Fruit fly (Drosophila melanogaster) whole organism, prepupa: ENCODE measurements around the gene ND-51.

Source experiments
- Blimp-1 ChIP-seq: fragments of 200-800 bp; sonication (Bioruptor generic); optimal IDR thresholded peaks from 3 replicates; lab custom pipeline; 2017; ENCODE audit warnings: missing biosample characterization, missing genetic modification characterization, mild to moderate bottlenecking, moderate library complexity, missing genetic modification reagents
- CG10669 ChIP-seq: fragments of 200-800 bp; sonication (Bioruptor generic); optimal IDR thresholded peaks from 3 replicates; lab custom pipeline; 2018; ENCODE audit warnings: missing biosample characterization, mild to moderate bottlenecking, missing genetic modification characterization, moderate library complexity
- CG11294 ChIP-seq: fragments of 200-800 bp; sonication (Bioruptor generic); IDR thresholded peaks from 2 replicates; pipeline ENCODE4 v1.3.6; 2022; ENCODE audit warnings: missing biosample characterization, missing genetic modification characterization
- CG11762 ChIP-seq: fragments of 200-800 bp; sonication (Bioruptor generic); optimal IDR thresholded peaks from 3 replicates; lab custom pipeline; 2016; ENCODE audit warnings: missing biosample characterization, missing genetic modification characterization; ENCODE audit not compliant: insufficient read depth
- CG15336 ChIP-seq: fragments of 200-800 bp; sonication (Bioruptor generic); IDR thresholded peaks from 2 replicates; pipeline ENCODE4 v1.3.6; 2022; ENCODE audit warnings: missing biosample characterization, missing genetic modification characterization
- CG1621 ChIP-seq: fragments of 200-800 bp; sonication (Bioruptor generic); optimal IDR thresholded peaks from 3 replicates; lab custom pipeline; 2018; ENCODE audit warnings: missing biosample characterization, mild to moderate bottlenecking, missing genetic modification characterization
- CG16779 ChIP-seq: fragments of 200-800 bp; sonication (Bioruptor generic); optimal IDR thresholded peaks from 3 replicates; lab custom pipeline; 2017; ENCODE audit warnings: missing biosample characterization, mild to moderate bottlenecking, missing genetic modification characterization
- CG31627 ChIP-seq: fragments of 200-800 bp; sonication (Bioruptor generic); optimal IDR thresholded peaks from 3 replicates; lab custom pipeline; 2016; ENCODE audit warnings: missing biosample characterization, missing genetic modification characterization
- CG32006 ChIP-seq: fragments of 200-800 bp; sonication (Bioruptor generic); optimal IDR thresholded peaks from 3 replicates; lab custom pipeline; 2017; ENCODE audit warnings: missing biosample characterization, mild to moderate bottlenecking, missing genetic modification characterization
- CG34406 ChIP-seq: fragments of 200-800 bp; sonication (Bioruptor generic); optimal IDR thresholded peaks from 3 replicates; lab custom pipeline; 2016; ENCODE audit warnings: missing biosample characterization, missing genetic modification characterization
- CG4318 ChIP-seq: fragments of 200-800 bp; sonication (Bioruptor generic); optimal IDR thresholded peaks from 3 replicates; lab custom pipeline; 2017; ENCODE audit warnings: missing biosample characterization, mild to moderate bottlenecking, missing genetic modification characterization
- CG6276 ChIP-seq: fragments of 200-800 bp; sonication (Bioruptor generic); optimal IDR thresholded peaks from 2 replicates; lab custom pipeline; 2017; ENCODE audit warnings: missing biosample characterization, mild to moderate bottlenecking, missing genetic modification characterization
- CG6792 ChIP-seq: fragments of 200-800 bp; sonication (Bioruptor generic); optimal IDR thresholded peaks from 3 replicates; lab custom pipeline; 2016; ENCODE audit warnings: missing biosample characterization, missing genetic modification characterization
- CG6808 ChIP-seq: fragments of 200-800 bp; sonication (Bioruptor generic); optimal IDR thresholded peaks from 3 replicates; lab custom pipeline; 2017; ENCODE audit warnings: missing biosample characterization, missing genetic modification characterization, mild to moderate bottlenecking, moderate library complexity, missing genetic modification reagents
- CG6854 ChIP-seq: fragments of 200-800 bp; sonication (Bioruptor generic); optimal IDR thresholded peaks from 2 replicates; lab custom pipeline; 2017; ENCODE audit warnings: missing biosample characterization, mild to moderate bottlenecking, missing genetic modification characterization
- CG8119 ChIP-seq: fragments of 200-800 bp; sonication (Bioruptor generic); IDR thresholded peaks from 3 replicates; pipeline ENCODE4 v1.3.6; 2022; ENCODE audit warnings: missing biosample characterization, missing genetic modification characterization
- CG9139 ChIP-seq: fragments of 200-800 bp; sonication (Bioruptor generic); optimal IDR thresholded peaks from 3 replicates; lab custom pipeline; 2017; ENCODE audit warnings: missing biosample characterization, mild to moderate bottlenecking, missing genetic modification characterization
- Eip75B ChIP-seq: fragments of 200-800 bp; sonication (Bioruptor generic); optimal IDR thresholded peaks from 3 replicates; lab custom pipeline; 2016; ENCODE audit warnings: missing biosample characterization, missing genetic modification characterization
- Eip78C ChIP-seq: fragments of 200-800 bp; sonication (Bioruptor generic); peaks from one replicate; lab custom pipeline; 2016; ENCODE audit warnings: missing biosample characterization, missing genetic modification characterization
- Eip93F ChIP-seq: fragments of 200-800 bp; sonication (Bioruptor generic); optimal IDR thresholded peaks from 2 replicates; lab custom pipeline; 2016; ENCODE audit warnings: missing biosample characterization, mild to moderate bottlenecking, missing genetic modification characterization
- Ets96B ChIP-seq: fragments of 200-800 bp; optimal IDR thresholded peaks from 2 replicates; lab custom pipeline; 2019; ENCODE audit warnings: missing biosample characterization, mild to moderate bottlenecking, missing genetic modification characterization, moderate library complexity
- Gug ChIP-seq: fragments of 200-800 bp; sonication (Bioruptor generic); IDR thresholded peaks from 2 replicates; pipeline ENCODE4 v1.3.6; 2022; ENCODE audit warnings: missing biosample characterization, missing genetic modification characterization
- Hr39 ChIP-seq: fragments of 200-800 bp; sonication (Bioruptor generic); optimal IDR thresholded peaks from 2 replicates; lab custom pipeline; 2016; ENCODE audit warnings: missing biosample characterization, missing genetic modification characterization
- Lpt ChIP-seq: fragments of 200-800 bp; sonication (Bioruptor generic); optimal IDR thresholded peaks from 3 replicates; lab custom pipeline; 2016; ENCODE audit warnings: missing biosample characterization, missing genetic modification characterization
- Met ChIP-seq: fragments of 200-800 bp; sonication (Bioruptor generic); optimal IDR thresholded peaks from 3 replicates; lab custom pipeline; 2016; ENCODE audit warnings: missing biosample characterization, missing genetic modification characterization
- OdsH ChIP-seq: fragments of 200-800 bp; sonication (Bioruptor generic); optimal IDR thresholded peaks from 3 replicates; lab custom pipeline; 2016; ENCODE audit warnings: missing biosample characterization, missing genetic modification characterization
- Smox ChIP-seq: fragments of 200-800 bp; sonication (Bioruptor generic); optimal IDR thresholded peaks from 3 replicates; lab custom pipeline; 2016; ENCODE audit warnings: missing biosample characterization, missing genetic modification characterization
- Sox102F ChIP-seq: fragments of 200-800 bp; sonication (Bioruptor generic); optimal IDR thresholded peaks from 2 replicates; lab custom pipeline; 2016; ENCODE audit warnings: missing biosample characterization, mild to moderate bottlenecking, missing genetic modification characterization
- Sox14 ChIP-seq: fragments of 200-800 bp; sonication (Bioruptor generic); optimal IDR thresholded peaks from 3 replicates; lab custom pipeline; 2016; ENCODE audit warnings: missing biosample characterization, missing genetic modification characterization
- acj6 ChIP-seq: fragments of 200-800 bp; sonication (Bioruptor generic); optimal IDR thresholded peaks from 3 replicates; lab custom pipeline; 2016; ENCODE audit warnings: missing biosample characterization, missing genetic modification characterization
- cyc ChIP-seq: fragments of 200-800 bp; sonication (Bioruptor generic); optimal IDR thresholded peaks from 3 replicates; lab custom pipeline; 2016; ENCODE audit warnings: missing biosample characterization, missing genetic modification characterization
- dac ChIP-seq: fragments of 200-800 bp; sonication (Bioruptor generic); optimal IDR thresholded peaks from 2 replicates; lab custom pipeline; 2017; ENCODE audit warnings: missing biosample characterization, mild to moderate bottlenecking, missing genetic modification characterization
- dsx ChIP-seq: fragments of 200-800 bp; optimal IDR thresholded peaks from 3 replicates; lab custom pipeline; 2019; ENCODE audit warnings: missing biosample characterization, mild to moderate bottlenecking, missing genetic modification characterization, moderate library complexity; ENCODE audit not compliant: poor library complexity, severe bottlenecking
- eg ChIP-seq: fragments of 200-800 bp; sonication (Bioruptor generic); IDR thresholded peaks from 3 replicates; pipeline ENCODE4 v1.3.6; 2022; ENCODE audit warnings: missing biosample characterization, missing genetic modification characterization
- esn ChIP-seq: fragments of 200-800 bp; sonication (Bioruptor generic); optimal IDR thresholded peaks from 2 replicates; lab custom pipeline; 2016; ENCODE audit warnings: missing biosample characterization, mild to moderate bottlenecking, missing genetic modification characterization, moderate library complexity
- fd59A ChIP-seq: fragments of 200-800 bp; sonication (Bioruptor generic); optimal IDR thresholded peaks from 2 replicates; lab custom pipeline; 2017; ENCODE audit warnings: missing biosample characterization, mild to moderate bottlenecking, missing genetic modification characterization, missing genetic modification reagents
- fd85E ChIP-seq: fragments of 200-800 bp; sonication (Bioruptor generic); optimal IDR thresholded peaks from 3 replicates; lab custom pipeline; 2016; ENCODE audit warnings: missing biosample characterization, missing genetic modification characterization
- fkh ChIP-seq: fragments of 200-800 bp; sonication (Bioruptor generic); optimal IDR thresholded peaks from 3 replicates; lab custom pipeline; 2017; ENCODE audit warnings: missing biosample characterization, mild to moderate bottlenecking, missing genetic modification characterization, moderate library complexity
- lz ChIP-seq: fragments of 200-800 bp; sonication (Bioruptor generic); optimal IDR thresholded peaks from 3 replicates; lab custom pipeline; 2016; ENCODE audit warnings: missing biosample characterization, missing genetic modification characterization
- net ChIP-seq: fragments of 200-800 bp; sonication (Bioruptor generic); optimal IDR thresholded peaks from 3 replicates; lab custom pipeline; 2016; ENCODE audit warnings: missing biosample characterization, missing genetic modification characterization
- salr ChIP-seq, 2 experiments: fragments of 200-800 bp; sonication (Bioruptor generic); optimal IDR thresholded peaks; 3 replicates each; lab custom pipeline; 2016 to 2018; ENCODE audit warnings: missing biosample characterization in 2 of 2, missing genetic modification characterization in 2 of 2, mild to moderate bottlenecking in 1 of 2
- spab ChIP-seq: fragments of 200-800 bp; sonication (Bioruptor generic); optimal IDR thresholded peaks from 2 replicates; lab custom pipeline; 2017; ENCODE audit warnings: missing biosample characterization, mild to moderate bottlenecking, missing genetic modification characterization, missing genetic modification reagents
- svp ChIP-seq: fragments of 200-800 bp; sonication (Bioruptor generic); peaks from one replicate; lab custom pipeline; 2016; ENCODE audit warnings: missing biosample characterization, missing genetic modification characterization
- topi ChIP-seq: fragments of 200-800 bp; sonication (Bioruptor generic); optimal IDR thresholded peaks from 3 replicates; lab custom pipeline; 2016; ENCODE audit warnings: missing biosample characterization, missing genetic modification characterization

Gene ND-51

DNA sequence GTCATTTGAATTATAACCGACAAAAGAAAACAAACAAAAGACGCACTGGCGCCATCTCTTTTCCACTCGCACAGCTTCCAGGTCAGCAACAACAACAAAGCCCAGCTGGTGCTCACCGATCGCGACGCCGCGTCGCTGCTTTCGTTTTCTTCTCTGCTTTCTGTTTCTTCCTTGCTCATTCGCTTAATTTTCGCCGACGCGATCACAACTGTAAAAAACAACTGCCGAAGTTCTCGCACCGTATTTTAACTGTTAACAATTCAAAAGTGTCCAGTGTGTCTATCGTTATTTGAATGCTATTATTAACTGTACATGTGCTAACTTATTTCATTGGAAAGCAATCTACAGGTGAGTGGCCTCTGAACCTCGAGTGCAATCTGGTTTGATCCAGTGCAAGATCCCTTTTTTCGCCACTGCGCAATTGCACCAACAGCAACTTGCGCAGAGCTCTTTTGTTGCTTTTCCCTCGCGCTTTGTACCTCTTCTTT lies 37.7 kb upstream of the ND-51 start, which contains the start of gene stai (continued):
- TF ChIP-seq CG11762 (peak; percentile 12), CG1621 (tag; lab: Kevin White, UChicago) (peak; percentile 24), Eip93F (no peak), svp (GFP tag; lab: Kevin White, UChicago) (peak; percentile 93), Eip75B (peak; percentile 42), CG6808 (GFP tag; lab: Kevin White, UChicago) (peak; percentile 66), CG32006 (GFP tag; lab: Kevin White, UChicago) (peak; percentile 11), salr (GFP tag; optimal IDR thresholded peaks at IDR 0.05; lab: Kevin White, UChicago) (peak in 1 of 2 experiments; percentile 15), Blimp-1 (peak; percentile 88), Met (GFP tag; lab: Kevin White, UChicago) (peak; percentile 17), CG6792 (GFP tag; lab: Kevin White, UChicago) (no peak), dsx (GFP tag; lab: Kevin White, UChicago) (peak; percentile 58), fd59A (GFP tag; lab: Kevin White, UChicago) (no peak), dac (GFP tag; lab: Kevin White, UChicago) (peak; percentile 21), Lpt (peak; percentile 4), CG16779 (tag; lab: Kevin White, UChicago) (no peak), cyc (GFP tag; lab: Kevin White, UChicago) (no peak), CG15336 (GFP tag; lab: Robert Waterston, UW) (peak; percentile 25; the same call in 1 of the 2 replicates), Hr39 (no peak), CG6854 (GFP tag; lab: Kevin White, UChicago) (peak; percentile 68), fd85E (GFP tag; lab: Kevin White, UChicago) (no peak)

DNA sequence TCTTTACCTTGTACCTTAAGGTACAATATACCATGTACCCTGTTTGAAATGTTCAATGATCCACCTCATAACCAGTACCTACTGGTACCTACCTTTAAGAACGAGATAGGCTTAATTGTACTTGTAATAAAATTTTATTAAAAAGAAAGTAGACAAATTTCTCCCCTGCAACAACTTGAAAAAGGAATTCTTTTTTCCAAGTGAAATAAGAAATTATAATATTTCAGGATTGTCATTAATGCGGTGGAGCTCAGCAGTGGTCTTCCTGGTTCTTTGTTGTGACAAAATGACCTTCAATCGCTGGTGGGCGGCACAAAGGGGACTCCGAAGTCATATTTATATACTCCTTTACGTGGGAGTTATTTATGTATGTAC lies 36.7 kb upstream of the ND-51 start:
- TF ChIP-seq Eip78C (GFP tag; lab: Kevin White, UChicago) (peak; percentile 63), esn (GFP tag; lab: Kevin White, UChicago) (no peak), eg (GFP tag; lab: Robert Waterston, UW) (no peak), fkh (GFP tag; lab: Kevin White, UChicago) (no peak), Met (GFP tag; lab: Kevin White, UChicago) (peak; percentile 33), CG11294 (GFP tag; lab: Robert Waterston, UW) (no peak), Ets96B (no peak), Sox14 (GFP tag; lab: Kevin White, UChicago) (peak; percentile 54)
- TF ChIP-seq, all 60 proteins: peak for 3

DNA sequence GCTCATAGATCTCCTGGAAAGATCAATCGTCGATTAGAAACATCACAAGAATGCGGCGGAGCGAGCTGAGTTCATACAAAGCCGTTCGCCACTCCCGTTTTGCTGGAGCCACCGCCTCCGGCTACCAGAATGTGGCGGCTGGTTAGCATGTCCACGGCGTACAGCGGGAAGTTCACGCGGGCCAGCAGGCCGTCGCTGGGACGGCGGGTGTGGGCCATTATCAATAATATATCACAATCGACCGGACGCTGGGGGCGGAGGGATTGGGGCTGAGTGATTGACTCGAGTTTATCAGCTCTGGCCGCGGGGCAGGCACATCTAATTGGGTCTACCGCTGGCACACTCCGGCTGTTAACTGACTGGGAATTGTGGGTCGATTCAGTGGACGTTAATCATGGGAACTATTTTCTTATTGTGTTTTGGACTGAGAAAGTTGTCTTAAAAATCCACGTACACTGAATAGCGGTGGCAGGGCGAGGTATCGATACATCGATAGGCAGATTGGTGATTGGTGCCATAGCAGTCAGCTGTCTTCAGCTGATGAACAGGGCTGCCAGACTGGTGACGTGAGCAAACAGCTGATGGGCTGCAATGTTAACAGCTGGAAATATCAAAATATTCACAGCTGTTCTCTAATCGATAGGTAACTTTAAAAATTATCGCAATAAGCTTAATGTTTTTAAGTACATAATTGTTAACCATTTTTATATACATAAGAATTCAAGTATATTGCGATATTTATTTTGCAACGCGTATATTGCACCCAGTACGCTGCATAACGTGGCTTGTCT lies 36.1 kb upstream of the ND-51 start, which contains the start of gene CG9175:
Gene CG9175 (minus strand): TSS at position 488 of the 791 bp plus-strand sequence.
- TF ChIP-seq Sox102F (GFP tag; lab: Kevin White, UChicago): no peak
- no peak for TF ChIP-seq net (GFP tag; lab: Kevin White, UChicago)
- TF ChIP-seq CG9139 (GFP tag; lab: Kevin White, UChicago): no peak
- no peak for TF ChIP-seq spab (GFP tag; lab: Kevin White, UChicago)
- TF ChIP-seq CG6792 (GFP tag; lab: Kevin White, UChicago): no peak
- TF ChIP-seq Ets96B: no peak
- TF ChIP-seq CG16779 (tag; lab: Kevin White, UChicago): no peak
- peak; percentile 38 for TF ChIP-seq fkh (GFP tag; lab: Kevin White, UChicago)
- no peak for TF ChIP-seq CG34406
- TF ChIP-seq Smox: no peak
- TF ChIP-seq eg (GFP tag; lab: Robert Waterston, UW): no peak; the same call in 2 of the 3 replicates
- TF ChIP-seq CG8119 (GFP tag; lab: Robert Waterston, UW): no peak
- peak; percentile 49 for TF ChIP-seq CG1621 (tag; lab: Kevin White, UChicago)
- peak; percentile 47 for TF ChIP-seq Sox14 (GFP tag; lab: Kevin White, UChicago)
- no peak for TF ChIP-seq CG4318 (GFP tag; lab: Kevin White, UChicago)
- TF ChIP-seq Eip93F: no peak
- TF ChIP-seq CG31627: peak; percentile 21
- TF ChIP-seq acj6: no peak
- TF ChIP-seq CG32006 (GFP tag; lab: Kevin White, UChicago): no peak
- TF ChIP-seq cyc (GFP tag; lab: Kevin White, UChicago): no peak
- TF ChIP-seq CG6276: no peak
- peak; percentile 96 for TF ChIP-seq svp (GFP tag; lab: Kevin White, UChicago)
- no peak for TF ChIP-seq OdsH (GFP tag; lab: Kevin White, UChicago)
- peak; percentile 14 for TF ChIP-seq lz (GFP tag; lab: Kevin White, UChicago)
- TF ChIP-seq Gug (GFP tag; lab: Robert Waterston, UW): no peak
- no peak for TF ChIP-seq CG10669
- TF ChIP-seq dac (GFP tag; lab: Kevin White, UChicago): no peak
- TF ChIP-seq salr (GFP tag; optimal IDR thresholded peaks at IDR 0.05; lab: Kevin White, UChicago): no peak
- TF ChIP-seq dsx (GFP tag; lab: Kevin White, UChicago): no peak
- TF ChIP-seq topi: no peak
- TF ChIP-seq esn (GFP tag; lab: Kevin White, UChicago): no peak
- TF ChIP-seq Eip78C (GFP tag; lab: Kevin White, UChicago): peak; percentile 80
